Fruit fly (Drosophila melanogaster) whole organism, embryonic: ENCODE data around the gene Atg18b.

ENCODE experiments used
- Ada2b ChIP-seq: fragments of 200-800 bp; sonication (Bioruptor generic); IDR thresholded peaks from 2 replicates; pipeline ENCODE4 v1.3.6; 2022; ENCODE audit warnings: missing biosample characterization, missing genetic modification characterization
- B-H2 ChIP-seq: fragments of 200-800 bp; sonication (Bioruptor generic); optimal IDR thresholded peaks from 2 replicates; lab custom pipeline; 2018; ENCODE audit warnings: missing biosample characterization, mild to moderate bottlenecking, missing genetic modification characterization
- Blimp-1 ChIP-seq: fragments of 200-800 bp; sonication (Bioruptor generic); optimal IDR thresholded peaks from 3 replicates; lab custom pipeline; 2018; ENCODE audit warnings: missing biosample characterization, missing genetic modification characterization, mild to moderate bottlenecking, moderate library complexity, missing genetic modification reagents
- CG10321 ChIP-seq: fragments of 200-800 bp; sonication (Bioruptor generic); IDR thresholded peaks from 2 replicates; pipeline ENCODE4 v1.3.6; 2022; ENCODE audit warnings: missing biosample characterization, missing genetic modification characterization
- CG11723 ChIP-seq: fragments of 200-800 bp; sonication (Bioruptor generic); optimal IDR thresholded peaks from 2 replicates; lab custom pipeline; 2017; ENCODE audit warnings: missing biosample characterization, mild to moderate bottlenecking, missing genetic modification characterization
- CG12299 ChIP-seq: fragments of 200-800 bp; sonication (Bioruptor generic); optimal IDR thresholded peaks from 2 replicates; lab custom pipeline; 2018; ENCODE audit warnings: missing biosample characterization, mild to moderate bottlenecking, missing genetic modification characterization
- CG13287 ChIP-seq: fragments of 200-800 bp; sonication (Bioruptor generic); IDR thresholded peaks from 2 replicates; pipeline ENCODE4 v1.3.6; 2022; ENCODE audit warnings: missing biosample characterization, missing genetic modification characterization; ENCODE audit not compliant: partially characterized antibody
- CG14050 ChIP-seq: fragments of 200-800 bp; sonication (Bioruptor generic); IDR thresholded peaks from 3 replicates; pipeline ENCODE4 v1.3.6; 2022; ENCODE audit warnings: missing biosample characterization, missing genetic modification characterization
- CG15011 ChIP-seq: fragments of 200-800 bp; sonication (Bioruptor generic); optimal IDR thresholded peaks from 3 replicates; lab custom pipeline; 2018; ENCODE audit warnings: missing biosample characterization, mild to moderate bottlenecking, missing genetic modification characterization
- CG15073 ChIP-seq: fragments of 200-800 bp; sonication (Bioruptor generic); optimal IDR thresholded peaks from 2 replicates; lab custom pipeline; 2016; ENCODE audit warnings: missing biosample characterization, missing genetic modification characterization
- CG15479 ChIP-seq: fragments of 200-800 bp; sonication (Bioruptor generic); optimal IDR thresholded peaks from 3 replicates; lab custom pipeline; 2019; ENCODE audit warnings: missing biosample characterization, mild to moderate bottlenecking, missing genetic modification characterization, moderate library complexity
- CG15696 ChIP-seq: fragments of 200-800 bp; sonication (Bioruptor generic); optimal IDR thresholded peaks from 2 replicates; lab custom pipeline; 2019; ENCODE audit warnings: missing biosample characterization, mild to moderate bottlenecking, missing genetic modification characterization, moderate library complexity
- CG16863 ChIP-seq: fragments of 200-800 bp; sonication (Bioruptor generic); optimal IDR thresholded peaks from 3 replicates; lab custom pipeline; 2016; ENCODE audit warnings: missing biosample characterization, missing genetic modification characterization
- CG17328 ChIP-seq: fragments of 200-800 bp; sonication (Bioruptor generic); IDR thresholded peaks from 2 replicates; pipeline ENCODE4 v1.3.6; 2022; ENCODE audit warnings: missing biosample characterization, missing genetic modification characterization
- CG17361 ChIP-seq: fragments of 200-800 bp; sonication (Bioruptor generic); IDR thresholded peaks from 3 replicates; pipeline ENCODE4 v1.3.6; 2022; ENCODE audit warnings: missing biosample characterization, missing genetic modification characterization
- CG42726 ChIP-seq: fragments of 200-800 bp; sonication (Bioruptor generic); IDR thresholded peaks from 2 replicates; pipeline ENCODE4 v1.3.6; 2022; ENCODE audit warnings: missing biosample characterization, missing genetic modification characterization; ENCODE audit not compliant: partially characterized antibody
- CG4328 ChIP-seq: fragments of 200-800 bp; sonication (Bioruptor generic); optimal IDR thresholded peaks from 3 replicates; lab custom pipeline; 2017; ENCODE audit warnings: missing biosample characterization, missing genetic modification reagents, missing genetic modification characterization
- CG5953 ChIP-seq: fragments of 200-800 bp; sonication (Bioruptor generic); IDR thresholded peaks from 2 replicates; pipeline ENCODE4 v1.3.6; 2022; ENCODE audit warnings: missing biosample characterization, missing genetic modification characterization
- CG8089 ChIP-seq: fragments of 200-800 bp; sonication (Bioruptor generic); optimal IDR thresholded peaks from 3 replicates; lab custom pipeline; 2016; ENCODE audit warnings: missing biosample characterization, missing genetic modification characterization
- CG8478 ChIP-seq: fragments of >200 bp; optimal IDR thresholded peaks from 2 replicates; lab custom pipeline; 2018
- CG8944 ChIP-seq: fragments of 200-800 bp; sonication (Bioruptor generic); optimal IDR thresholded peaks from 3 replicates; lab custom pipeline; 2016; ENCODE audit warnings: missing biosample characterization, missing genetic modification characterization
- CG9215 ChIP-seq: fragments of 200-800 bp; sonication (Bioruptor generic); IDR thresholded peaks from 2 replicates; pipeline ENCODE4 v1.3.6; 2022; ENCODE audit warnings: missing biosample characterization, missing genetic modification characterization
- Dad ChIP-seq: fragments of 200-800 bp; sonication (Bioruptor generic); optimal IDR thresholded peaks from 3 replicates; lab custom pipeline; 2016; ENCODE audit warnings: missing biosample characterization, missing genetic modification characterization
- Ets65A ChIP-seq: fragments of 200-800 bp; sonication (Bioruptor generic); peaks from one replicate; lab custom pipeline; 2016; ENCODE audit warnings: missing biosample characterization, missing genetic modification characterization
- HLH54F ChIP-seq: fragments of 200-800 bp; sonication (Bioruptor generic); optimal IDR thresholded peaks from 3 replicates; lab custom pipeline; 2016; ENCODE audit warnings: missing biosample characterization, missing genetic modification characterization
- Hmx ChIP-seq: fragments of 200-800 bp; sonication (Bioruptor generic); optimal IDR thresholded peaks from 2 replicates; lab custom pipeline; 2016; ENCODE audit warnings: missing biosample characterization, missing genetic modification characterization
- Kr ChIP-seq: fragments of 200-800 bp; sonication (Bioruptor generic); optimal IDR thresholded peaks from 2 replicates; lab custom pipeline; 2017; ENCODE audit warnings: missing biosample characterization, mild to moderate bottlenecking, missing genetic modification characterization
- Lim3 ChIP-seq: fragments of 200-800 bp; sonication (Bioruptor generic); IDR thresholded peaks from 2 replicates; pipeline ENCODE4 v1.3.6; 2022; ENCODE audit warnings: missing biosample characterization, missing genetic modification characterization
- Mad ChIP-seq: fragments of 200-800 bp; sonication (Bioruptor generic); optimal IDR thresholded peaks from 2 replicates; lab custom pipeline; 2016; ENCODE audit warnings: missing biosample characterization, missing genetic modification characterization
- Max ChIP-seq: fragments of 200-800 bp; sonication (Bioruptor generic); optimal IDR thresholded peaks from 2 replicates; lab custom pipeline; 2016; ENCODE audit warnings: missing biosample characterization, mild to moderate bottlenecking, missing genetic modification characterization
- Mrtf ChIP-seq: fragments of 200-800 bp; sonication (Bioruptor generic); IDR thresholded peaks from 3 replicates; pipeline ENCODE4 v1.3.6; 2022; ENCODE audit warnings: missing biosample characterization, missing genetic modification characterization
- Opbp ChIP-seq: fragments of 200-800 bp; sonication (Bioruptor generic); IDR thresholded peaks from 3 replicates; pipeline ENCODE4 v1.3.6; 2022; ENCODE audit warnings: missing biosample characterization, missing genetic modification characterization; ENCODE audit not compliant: partially characterized antibody
- Sox100B ChIP-seq: fragments of 200-800 bp; sonication (Bioruptor generic); optimal IDR thresholded peaks from 3 replicates; lab custom pipeline; 2018; ENCODE audit warnings: missing biosample characterization, mild to moderate bottlenecking, missing genetic modification characterization
- TFAM ChIP-seq: fragments of 200-800 bp; sonication (Bioruptor generic); optimal IDR thresholded peaks from 2 replicates; lab custom pipeline; 2017; ENCODE audit warnings: missing biosample characterization, missing genetic modification characterization, inconsistent platforms
- Usf ChIP-seq: fragments of 200-800 bp; sonication (Bioruptor generic); optimal IDR thresholded peaks from 2 replicates; lab custom pipeline; 2017; ENCODE audit warnings: missing genotype, missing biosample characterization, missing genetic modification characterization
- ap ChIP-seq: fragments of 200-800 bp; sonication (Bioruptor generic); IDR thresholded peaks from 2 replicates; pipeline ENCODE4 v1.3.6; 2022; ENCODE audit warnings: missing biosample characterization, missing genetic modification characterization
- ato ChIP-seq: fragments of 200-800 bp; sonication (Bioruptor generic); IDR thresholded peaks from 2 replicates; pipeline ENCODE4 v1.3.6; 2022; ENCODE audit warnings: missing biosample characterization, missing genetic modification characterization; ENCODE audit not compliant: partially characterized antibody
- ci ChIP-seq: fragments of 200-800 bp; sonication (Bioruptor generic); IDR thresholded peaks from 3 replicates; pipeline ENCODE4 v1.3.6; 2022; ENCODE audit warnings: missing biosample characterization, missing genetic modification characterization
- dan ChIP-seq: fragments of 200-800 bp; sonication (Bioruptor generic); IDR thresholded peaks from 2 replicates; pipeline ENCODE4 v1.3.6; 2022; ENCODE audit warnings: missing biosample characterization, missing genetic modification characterization
- dmrt11E ChIP-seq: fragments of 200-800 bp; sonication (Bioruptor generic); optimal IDR thresholded peaks from 3 replicates; lab custom pipeline; 2018; ENCODE audit warnings: missing biosample characterization, mild to moderate bottlenecking, missing genetic modification characterization, moderate library complexity
- ewg ChIP-seq: fragments of 200-800 bp; sonication (Bioruptor generic); optimal IDR thresholded peaks from 3 replicates; lab custom pipeline; 2017; ENCODE audit warnings: mild to moderate bottlenecking, missing biosample characterization, missing genetic modification reagents, missing genetic modification characterization
- gsb-n ChIP-seq: fragments of 200-800 bp; sonication (Bioruptor generic); optimal IDR thresholded peaks from 3 replicates; lab custom pipeline; 2018; ENCODE audit warnings: missing biosample characterization, mild to moderate bottlenecking, missing genetic modification characterization
- hbn ChIP-seq: fragments of 200-800 bp; sonication (Bioruptor generic); IDR thresholded peaks from 2 replicates; pipeline ENCODE4 v1.3.6; 2022; ENCODE audit warnings: missing biosample characterization, missing genetic modification characterization; ENCODE audit not compliant: partially characterized antibody
- p53 ChIP-seq: fragments of 200-800 bp; sonication (Bioruptor generic); optimal IDR thresholded peaks from 2 replicates; lab custom pipeline; 2016; ENCODE audit warnings: missing biosample characterization, missing genetic modification characterization
- ro ChIP-seq: fragments of 200-800 bp; sonication (Bioruptor generic); IDR thresholded peaks from 2 replicates; pipeline ENCODE4 v1.3.6; 2022; ENCODE audit warnings: missing biosample characterization, missing genetic modification characterization
- sim ChIP-seq: fragments of 200-800 bp; sonication (Bioruptor generic); IDR thresholded peaks from 2 replicates; pipeline ENCODE4 v1.3.6; 2022; ENCODE audit warnings: missing biosample characterization, missing genetic modification characterization
- tap ChIP-seq: fragments of 200-800 bp; optimal IDR thresholded peaks from 3 replicates; lab custom pipeline; 2019; ENCODE audit warnings: missing biosample characterization, mild to moderate bottlenecking, missing genetic modification characterization, moderate library complexity
- toy ChIP-seq: fragments of 200-800 bp; sonication (Bioruptor generic); IDR thresholded peaks from 2 replicates; pipeline ENCODE4 v1.3.6; 2022; ENCODE audit warnings: missing biosample characterization, missing genetic modification characterization
- twi ChIP-seq: fragments of 200-800 bp; optimal IDR thresholded peaks from 2 replicates; lab custom pipeline; 2019; ENCODE audit warnings: missing biosample characterization, mild to moderate bottlenecking, missing genetic modification characterization, moderate library complexity

The Atg18b gene

DNA sequence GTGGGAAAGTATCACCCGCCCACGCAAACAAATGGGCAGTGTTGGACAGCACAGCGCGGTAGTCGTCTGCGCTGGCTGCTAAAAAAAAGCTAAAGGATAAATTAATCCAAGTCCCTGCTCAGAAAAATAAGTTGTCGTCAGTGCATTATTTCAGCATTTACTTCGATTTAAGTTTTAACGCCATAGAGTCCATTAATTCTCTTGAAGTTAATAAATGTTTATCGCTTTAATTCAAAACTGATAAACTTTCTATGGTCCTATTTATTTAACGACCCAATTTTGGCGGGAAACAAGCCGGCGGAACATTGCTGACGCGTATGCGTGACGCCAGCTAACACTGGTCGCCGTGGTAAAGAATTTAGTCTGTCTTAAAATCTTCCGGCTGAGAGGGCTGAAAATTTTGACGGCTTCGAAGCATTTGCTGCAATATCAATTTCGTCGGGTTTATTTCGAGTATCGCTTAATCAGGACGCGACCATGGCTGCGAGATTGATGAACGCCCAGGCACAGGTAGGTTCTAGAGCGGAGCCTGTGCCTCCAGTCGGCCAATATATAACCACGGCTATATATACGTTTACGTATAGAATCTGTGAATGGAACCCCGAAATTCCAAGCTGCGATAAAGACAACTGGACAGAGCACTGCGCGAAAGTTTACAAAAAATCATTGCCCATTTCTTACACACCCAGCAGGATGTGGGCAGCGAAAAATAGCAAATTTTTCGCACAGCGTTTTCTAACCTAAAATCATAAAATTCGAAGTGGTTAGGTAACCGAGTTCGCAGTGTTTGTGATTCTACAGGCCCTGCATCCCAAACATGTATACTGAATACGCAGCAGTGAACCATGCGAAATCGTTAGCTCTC, 51.8 kb downstream of the Atg18b start, which contains the start of the genes mAcon1, CG43345 and CG43346 (continued):
- TF ChIP-seq Ada2b (GFP tag; lab: Robert Waterston, UW) (peak; percentile 33; the same call in 1 of the 2 replicates), CG15011 (GFP tag; lab: Kevin White, UChicago) (no peak), CG16863 (GFP tag; lab: Kevin White, UChicago) (peak; percentile 81), Mad (GFP tag; lab: Kevin White, UChicago) (peak; percentile 88), CG10321 (peak; percentile 47; the same call in 1 of the 2 replicates), CG17328 (GFP tag; lab: Robert Waterston, UW) (0 out of 2 replicates have a peak, but pooled peaks have one; percentile 45), CG15696 (tag; lab: Kevin White, UChicago) (peak; percentile 72), Hmx (GFP tag; lab: Kevin White, UChicago) (peak; percentile 34), Max (GFP tag; lab: Kevin White, UChicago) (peak; percentile 82), toy (GFP tag; lab: Robert Waterston, UW) (0 out of 2 replicates have a peak, but pooled peaks have one; percentile 30), Ets65A (GFP tag; lab: Kevin White, UChicago) (peak; percentile 99), CG8089 (peak; percentile 73), Sox100B (GFP tag; lab: Kevin White, UChicago) (peak; percentile 79), CG8478 (lab: Kevin White, UChicago) (no peak), tap (tag; lab: Kevin White, UChicago) (no peak), Usf (GFP tag; lab: Kevin White, UChicago) (peak; percentile 70), CG17361 (GFP tag; lab: Robert Waterston, UW) (no peak; the same call in 2 of the 3 replicates), Blimp-1 (GFP tag; lab: Kevin White, UChicago) (no peak), Lim3 (GFP tag; lab: Robert Waterston, UW) (no peak), CG15479 (GFP tag; lab: Kevin White, UChicago) (peak; percentile 66), p53 (GFP tag; lab: Kevin White, UChicago) (peak; percentile 62), gsb-n (tag; lab: Kevin White, UChicago) (no peak), Mrtf (GFP tag; lab: Robert Waterston, UW) (no peak), CG14050 (GFP tag; lab: Robert Waterston, UW) (peak; percentile 27; the same call in 2 of the 3 replicates), Kr (GFP tag; lab: Kevin White, UChicago) (no peak), ci (GFP tag; lab: Robert Waterston, UW) (no peak), CG9215 (GFP tag; lab: Robert Waterston, UW) (peak; percentile 83), ato (GFP tag; lab: Robert Waterston, UW) (no peak), ap (GFP tag; lab: Robert Waterston, UW) (no peak), twi (peak; percentile 69), dmrt11E (peak; percentile 73), hbn (GFP tag; lab: Robert Waterston, UW) (no peak), CG11723 (GFP tag; lab: Kevin White, UChicago) (peak; percentile 72), CG8944 (GFP tag; lab: Kevin White, UChicago) (peak; percentile 88), CG15073 (no peak), Opbp (no peak), HLH54F (GFP tag; lab: Kevin White, UChicago) (peak; percentile 93), ro (GFP tag; lab: Robert Waterston, UW) (no peak), CG4328 (GFP tag; lab: Kevin White, UChicago) (peak; percentile 77), CG12299 (peak; percentile 64), sim (GFP tag; lab: Robert Waterston, UW) (no peak), dan (GFP tag; lab: Robert Waterston, UW) (no peak), CG42726 (GFP tag; lab: Robert Waterston, UW) (no peak), Dad (GFP tag; lab: Kevin White, UChicago) (peak; percentile 89), CG5953 (GFP tag; lab: Robert Waterston, UW) (no peak; the same call in 1 of the 2 replicates), CG13287 (GFP tag; lab: Robert Waterston, UW) (no peak; the same call in 1 of the 2 replicates), ewg (peak; percentile 81), B-H2 (GFP tag; lab: Kevin White, UChicago) (peak; percentile 83), TFAM (GFP tag; lab: Kevin White, UChicago) (no peak)
